Worm (Caenorhabditis elegans) whole organism, midembryonic: ENCODE measurements around the gene F13A7.7.

Experiments
- flt-1 ChIP-seq: fragments of 200-800 bp; sonication (Bioruptor generic); IDR thresholded peaks from 2 replicates; pipeline ENCODE4 v1.3.6; 2022; ENCODE audit warnings: missing genetic modification characterization, missing compliant biosample characterization
- tab-1 ChIP-seq: fragments of 200-800 bp; sonication (Bioruptor generic); IDR thresholded peaks from 2 replicates; pipeline ENCODE4 v1.3.6; 2022; ENCODE audit warnings: missing genetic modification characterization, missing compliant biosample characterization
- ztf-29 ChIP-seq: fragments of 200-800 bp; sonication (Bioruptor generic); IDR thresholded peaks from 2 replicates; pipeline ENCODE4 v1.3.6; 2022; ENCODE audit warnings: missing genetic modification reagents, missing genetic modification characterization, missing compliant biosample characterization

- no peak for TF ChIP-seq tab-1 (GFP tag; lab: Robert Waterston, UW)
- no peak for TF ChIP-seq flt-1
- TF ChIP-seq ztf-29 (GFP tag; lab: Robert Waterston, UW), result no peak
These were observed 41.4 kb downstream of the F13A7.7 start, which contains the start of gene nhr-193 for ce11 chrV:16342258-16342618.
